Worm (Caenorhabditis elegans): ENCODE data around the gene unc-116.

- no peak for TF ChIP-seq aly-2 (tag; optimal IDR thresholded peaks at IDR 0.05)
- no peak for TF ChIP-seq fkh-10 (GFP tag; optimal IDR thresholded peaks at IDR 0.05)
- TF ChIP-seq snpc-4 (tag; optimal IDR thresholded peaks at IDR 0.05), result no peak
Observed at ce11 chrIII:8318488-8318887, 36.5 kb downstream of the unc-116 start, which contains the start of gene sas-4.

All from whole organism, L3 larva.